Worm (Caenorhabditis elegans): Measurements from ENCODE around the gene C49A9.4.
"Not testable (repeated sequence)": the region's sequence is repeated elsewhere in the genome, so short reads cannot be mapped to it uniquely, and the experiment has no call there.

Gene C49A9.4

ce11 chrIV:6225143-6225542 lies 5.7 kb downstream of the C49A9.4 start, which contains the start of gene C49A9.2:
Gene C49A9.2, plus strand, starts transcription at chrIV:6225443.
- TF ChIP-seq W03F9.2 (tag; optimal IDR thresholded peaks at IDR 0.05) (no peak), him-1 (tag; optimal IDR thresholded peaks at IDR 0.05) (no peak), dao-5 (tag; optimal IDR thresholded peaks at IDR 0.05) (no peak)

ce11 chrIV:6227974-6228373 lies 8.5 kb downstream of the C49A9.4 start, which contains the start of gene C49A9.1:
Gene C49A9.1, plus strand, starts transcription at chrIV:6228190.
- TF ChIP-seq W03F9.2 (tag; optimal IDR thresholded peaks at IDR 0.05) (no peak), him-1 (tag; optimal IDR thresholded peaks at IDR 0.05) (no peak), dao-5 (tag; optimal IDR thresholded peaks at IDR 0.05) (no peak)

ce11 chrIV:6230560-6231073 lies 11.1 kb downstream of the C49A9.4 start, which contains the start of gene F58F9.4:
Gene F58F9.4, plus strand, starts transcription at chrIV:6231023.
- TF ChIP-seq dao-5 (tag; optimal IDR thresholded peaks at IDR 0.05) (no peak), W03F9.2 (tag; optimal IDR thresholded peaks at IDR 0.05) (no peak), him-1 (tag; optimal IDR thresholded peaks at IDR 0.05) (no peak)

- no peak for TF ChIP-seq dao-5 (tag; optimal IDR thresholded peaks at IDR 0.05)
- TF ChIP-seq W03F9.2 (tag; optimal IDR thresholded peaks at IDR 0.05), result no peak
- TF ChIP-seq him-1 (tag; optimal IDR thresholded peaks at IDR 0.05), result no peak
These were observed 13.3 kb downstream of the C49A9.4 start, which contains the start of gene F58F9.3 for ce11 chrIV:6232769-6233290. Gene F58F9.3, plus strand, starts transcription at chrIV:6233240.

- no peak for TF ChIP-seq dao-5 (tag; optimal IDR thresholded peaks at IDR 0.05)
These were observed 18.2 kb downstream of the C49A9.4 start, which contains the start of the genes F58F9.6 and F58F9.8 for ce11 chrIV:6237508-6238227. Gene F58F9.6, minus strand, starts transcription at chrIV:6237608. Gene F58F9.8, plus strand, starts transcription at chrIV:6238177.

ce11 chrIV:6239993-6240392 lies 20.5 kb downstream of the C49A9.4 start, which contains the start of gene F58F9.9:
Gene F58F9.9, plus strand, starts transcription at chrIV:6240293.
- TF ChIP-seq W03F9.2 (tag; optimal IDR thresholded peaks at IDR 0.05) (no peak), him-1 (tag; optimal IDR thresholded peaks at IDR 0.05) (no peak), dao-5 (tag; optimal IDR thresholded peaks at IDR 0.05) (no peak)

- no peak for TF ChIP-seq W03F9.2 (tag; optimal IDR thresholded peaks at IDR 0.05)
- TF ChIP-seq dao-5 (tag; optimal IDR thresholded peaks at IDR 0.05), result no peak
- TF ChIP-seq him-1 (tag; optimal IDR thresholded peaks at IDR 0.05), result no peak
These were observed 29.0 kb downstream of the C49A9.4 start, which contains the start of gene acox-3 for ce11 chrIV:6248486-6248885. Gene acox-3, minus strand, starts transcription at chrIV:6248492.

ce11 chrIV:6249591-6249990 lies 30.1 kb downstream of the C49A9.4 start, which contains the start of gene F58F9.1:
Gene F58F9.1, plus strand, starts transcription at chrIV:6249841.
- TF ChIP-seq dao-5 (tag; optimal IDR thresholded peaks at IDR 0.05), result no peak
- no peak for TF ChIP-seq W03F9.2 (tag; optimal IDR thresholded peaks at IDR 0.05)

- TF ChIP-seq W03F9.2, dao-5, him-1 (tag; optimal IDR thresholded peaks at IDR 0.05): not testable (repeated sequence)
These were observed 33.5 kb downstream of the C49A9.4 start, which contains the start of gene T13A10.2 for ce11 chrIV:6253000-6253399. Gene T13A10.2, plus strand, starts transcription at chrIV:6253300.

- TF ChIP-seq dao-5 (tag; optimal IDR thresholded peaks at IDR 0.05) (no peak), him-1 (tag; optimal IDR thresholded peaks at IDR 0.05) (no peak)
These were observed 35.1 kb downstream of the C49A9.4 start, which contains the start of gene T13A10.64 for ce11 chrIV:6254635-6255034. Gene T13A10.64, plus strand, starts transcription at chrIV:6254935.

ce11 chrIV:6258967-6259366 lies 39.5 kb downstream of the C49A9.4 start:
- TF ChIP-seq W03F9.2 (tag; optimal IDR thresholded peaks at IDR 0.05) (no peak), dao-5 (tag; optimal IDR thresholded peaks at IDR 0.05) (no peak), him-1 (tag; optimal IDR thresholded peaks at IDR 0.05) (no peak)

ce11 chrIV:6259732-6260131 lies 40.2 kb downstream of the C49A9.4 start, which contains the start of gene nlp-16:
Gene nlp-16, minus strand, starts transcription at chrIV:6259832.
- TF ChIP-seq W03F9.2 (tag; optimal IDR thresholded peaks at IDR 0.05) (no peak), him-1 (tag; optimal IDR thresholded peaks at IDR 0.05) (no peak), dao-5 (tag; optimal IDR thresholded peaks at IDR 0.05) (no peak)

ce11 chrIV:6263244-6263643 lies 43.8 kb downstream of the C49A9.4 start, which contains the start of gene srv-28:
Gene srv-28, minus strand, starts transcription at chrIV:6263344.
- TF ChIP-seq dao-5 (tag; optimal IDR thresholded peaks at IDR 0.05), result no peak
- TF ChIP-seq W03F9.2 (tag; optimal IDR thresholded peaks at IDR 0.05), result no peak

ce11 chrIV:6266499-6266898 lies 47.0 kb downstream of the C49A9.4 start, which contains the start of gene srv-29:
Gene srv-29, minus strand, starts transcription at chrIV:6266599.
- TF ChIP-seq him-1 (tag; optimal IDR thresholded peaks at IDR 0.05), result no peak
- TF ChIP-seq W03F9.2 (tag; optimal IDR thresholded peaks at IDR 0.05), result no peak
- no peak for TF ChIP-seq dao-5 (tag; optimal IDR thresholded peaks at IDR 0.05)

All from whole organism, L4/young adult.